Worm (Caenorhabditis elegans) whole organism, mixed stage, embryonic: ENCODE measurements around the gene D1046.2.
A peak's percentile ranks its signal among the peaks of the same experiment; 100 is the strongest.

ENCODE experiments used
- M03D4.4 ChIP-seq: sonication (generic microtip); optimal IDR thresholded peaks from 2 replicates; lab custom pipeline; 2017; ENCODE audit warnings: mild to moderate bottlenecking, missing genetic modification characterization, missing compliant biosample characterization
- bed-3 ChIP-seq: fragments of 200-800 bp; sonication (Bioruptor generic); optimal IDR thresholded peaks from 3 replicates; lab custom pipeline; 2018; ENCODE audit warnings: mild to moderate bottlenecking, missing genetic modification characterization, moderate library complexity, missing compliant biosample characterization
- blmp-1 ChIP-seq: fragments of 150-350 bp; optimal IDR thresholded peaks from 2 replicates; lab custom pipeline; 2014; ENCODE audit warnings: missing biosample characterization, missing genetic modification characterization
- ceh-39 ChIP-seq: fragments of 150-350 bp; optimal IDR thresholded peaks from 2 replicates; lab custom pipeline; 2014; ENCODE audit warnings: missing biosample characterization, missing genetic modification characterization
- ceh-43 ChIP-seq: fragments of 200-800 bp; sonication (Bioruptor generic); optimal IDR thresholded peaks from 2 replicates; lab custom pipeline; 2018; ENCODE audit warnings: mild to moderate bottlenecking, missing genetic modification characterization, moderate library complexity, missing compliant biosample characterization
- ceh-83 ChIP-seq: fragments of 200-800 bp; sonication (Bioruptor generic); optimal IDR thresholded peaks from 2 replicates; lab custom pipeline; 2018; ENCODE audit warnings: mild to moderate bottlenecking, missing genetic modification characterization, missing compliant biosample characterization
- ces-1 ChIP-seq: fragments of 150-350 bp; optimal IDR thresholded peaks from 2 replicates; lab custom pipeline; 2014; ENCODE audit warnings: missing biosample characterization, missing genetic modification reagents, missing genetic modification characterization
- cnd-1 ChIP-seq: fragments of 200-800 bp; sonication (Bioruptor generic); optimal IDR thresholded peaks from 2 replicates; lab custom pipeline; 2018; ENCODE audit warnings: mild to moderate bottlenecking, missing genetic modification characterization, missing compliant biosample characterization
- drap-1 ChIP-seq: fragments of 200-800 bp; sonication (Bioruptor generic); optimal IDR thresholded peaks from 3 replicates; lab custom pipeline; 2018; ENCODE audit warnings: mild to moderate bottlenecking, missing genetic modification characterization, missing compliant biosample characterization
- elt-3 ChIP-seq: fragments of 150-350 bp; optimal IDR thresholded peaks from 2 replicates; lab custom pipeline; 2014; ENCODE audit warnings: missing biosample characterization, missing genetic modification characterization
- ham-2 ChIP-seq: fragments of 200-800 bp; sonication (Bioruptor generic); optimal IDR thresholded peaks from 2 replicates; lab custom pipeline; 2018; ENCODE audit warnings: mild to moderate bottlenecking, missing genetic modification characterization, missing compliant biosample characterization
- hlh-1 ChIP-seq: fragments of 150-350 bp; optimal IDR thresholded peaks from 2 replicates; lab custom pipeline; 2014; ENCODE audit warnings: missing biosample characterization, missing genetic modification reagents, missing genetic modification characterization
- lin-32 ChIP-seq: fragments of 200-800 bp; sonication (Bioruptor generic); optimal IDR thresholded peaks from 2 replicates; lab custom pipeline; 2018; ENCODE audit warnings: mild to moderate bottlenecking, missing genetic modification characterization, missing compliant biosample characterization
- lsy-2 ChIP-seq: fragments of 150-350 bp; optimal IDR thresholded peaks from 2 replicates; lab custom pipeline; 2014; ENCODE audit warnings: missing biosample characterization, missing genetic modification characterization
- mep-1 ChIP-seq: fragments of 150-350 bp; optimal IDR thresholded peaks from 2 replicates; lab custom pipeline; 2017; ENCODE audit warnings: missing biosample characterization, missing genetic modification reagents, missing genetic modification characterization, inconsistent platforms
- mls-2 ChIP-seq: sonication (generic microtip); optimal IDR thresholded peaks from 2 replicates; lab custom pipeline; 2016; ENCODE audit warnings: mild to moderate bottlenecking, missing genetic modification characterization, moderate library complexity, missing compliant biosample characterization
- nhr-12 ChIP-seq: fragments of 150-350 bp; optimal IDR thresholded peaks from 2 replicates; lab custom pipeline; 2014; ENCODE audit warnings: missing biosample characterization, missing genetic modification characterization
- nhr-2 ChIP-seq: fragments of 150-350 bp; optimal IDR thresholded peaks from 2 replicates; lab custom pipeline; 2014; ENCODE audit warnings: missing biosample characterization, missing genetic modification characterization
- nhr-237 ChIP-seq: fragments of 150-350 bp; optimal IDR thresholded peaks from 2 replicates; lab custom pipeline; 2014; ENCODE audit warnings: missing biosample characterization, missing genetic modification characterization
- nhr-28 ChIP-seq: fragments of 150-350 bp; optimal IDR thresholded peaks from 2 replicates; lab custom pipeline; 2014; ENCODE audit warnings: missing biosample characterization, missing genetic modification characterization
- nhr-76 ChIP-seq: sonication (generic microtip); optimal IDR thresholded peaks from 2 replicates; lab custom pipeline; 2017; ENCODE audit warnings: missing biosample characterization, missing genetic modification characterization
- pha-4 ChIP-seq: fragments of 150-350 bp; optimal IDR thresholded peaks from 2 replicates; lab custom pipeline; 2018; ENCODE audit warnings: missing biosample characterization, missing genetic modification reagents, missing genetic modification characterization
- sem-2 ChIP-seq: fragments of 200-800 bp; sonication (Bioruptor generic); optimal IDR thresholded peaks from 2 replicates; lab custom pipeline; 2018; ENCODE audit warnings: mild to moderate bottlenecking, missing genetic modification characterization, missing compliant biosample characterization
- sptf-1 ChIP-seq: sonication (generic microtip); optimal IDR thresholded peaks from 2 replicates; lab custom pipeline; 2017; ENCODE audit warnings: mild to moderate bottlenecking, missing genetic modification characterization, moderate library complexity, missing compliant biosample characterization
- tbx-8 ChIP-seq: fragments of 200-800 bp; sonication (Bioruptor generic); optimal IDR thresholded peaks from 2 replicates; lab custom pipeline; 2018; ENCODE audit warnings: mild to moderate bottlenecking, missing genetic modification characterization, moderate library complexity, missing compliant biosample characterization
- unc-120 ChIP-seq: sonication (generic microtip); optimal IDR thresholded peaks from 2 replicates; lab custom pipeline; 2017; ENCODE audit warnings: missing genetic modification characterization, missing compliant biosample characterization; ENCODE audit not compliant: poor library complexity, severe bottlenecking
- unc-39 ChIP-seq: fragments of 150-350 bp; optimal IDR thresholded peaks from 2 replicates; lab custom pipeline; 2014; ENCODE audit warnings: missing biosample characterization, missing genetic modification characterization
- unc-62 ChIP-seq: fragments of 150-350 bp; optimal IDR thresholded peaks from 2 replicates; lab custom pipeline; 2014; ENCODE audit warnings: missing biosample characterization, missing genetic modification reagents, missing genetic modification characterization
- zip-8 ChIP-seq: fragments of 150-350 bp; optimal IDR thresholded peaks from 2 replicates; lab custom pipeline; 2014; ENCODE audit warnings: missing biosample characterization, missing genetic modification characterization
- ztf-11 ChIP-seq: fragments of 150-350 bp; optimal IDR thresholded peaks from 2 replicates; lab custom pipeline; 2014; ENCODE audit warnings: missing biosample characterization, missing genetic modification characterization

The D1046.2 gene

ce11 chrIV:8925990-8926389, at the start of gene D1046.2, which contains the start of gene cfim-2:
Gene D1046.2, minus strand, starts transcription at chrIV:8926067.
Gene cfim-2, plus strand, starts transcription at chrIV:8926324.
- TF ChIP-seq ceh-39 (peak; percentile 30), nhr-28 (tag; lab: Kevin White, UChicago) (no peak), mep-1 (no peak), lin-32 (no peak), ces-1 (GFP tag; lab: Kevin White, UChicago) (peak; percentile 53), unc-62 (GFP tag; lab: Kevin White, UChicago) (no peak), unc-120 (tag; lab: Kevin White, UChicago) (no peak), sem-2 (no peak), nhr-76 (no peak), bed-3 (GFP tag; lab: Kevin White, UChicago) (no peak), ceh-83 (no peak), drap-1 (GFP tag; lab: Kevin White, UChicago) (no peak), zip-8 (tag; lab: Kevin White, UChicago) (no peak), sptf-1 (tag; lab: Kevin White, UChicago) (no peak), nhr-237 (tag; lab: Kevin White, UChicago) (no peak), pha-4 (tag; lab: Kevin White, UChicago) (no peak), ham-2 (GFP tag; lab: Kevin White, UChicago) (no peak), nhr-2 (no peak), nhr-12 (tag; lab: Kevin White, UChicago) (no peak), tbx-8 (GFP tag; lab: Kevin White, UChicago) (no peak), lsy-2 (tag; lab: Kevin White, UChicago) (peak; percentile 12), hlh-1 (tag; lab: Kevin White, UChicago) (no peak), mls-2 (tag; lab: Kevin White, UChicago) (no peak)

ce11 chrIV:8975331-8975625, 49.4 kb upstream of the D1046.2 start, which contains the start of gene pdzd-8:
Gene pdzd-8, plus strand, starts transcription at chrIV:8975526.
- TF ChIP-seq ces-1 (GFP tag; lab: Kevin White, UChicago) (no peak), pha-4 (tag; lab: Kevin White, UChicago) (no peak), ceh-43 (GFP tag; lab: Kevin White, UChicago) (no peak), nhr-237 (tag; lab: Kevin White, UChicago) (no peak), sem-2 (no peak), lin-32 (no peak), lsy-2 (tag; lab: Kevin White, UChicago) (no peak), M03D4.4 (tag; lab: Kevin White, UChicago) (no peak), mls-2 (tag; lab: Kevin White, UChicago) (no peak), ceh-83 (no peak), sptf-1 (tag; lab: Kevin White, UChicago) (no peak), ceh-39 (no peak), blmp-1 (tag; lab: Kevin White, UChicago) (no peak), nhr-2 (no peak), nhr-28 (tag; lab: Kevin White, UChicago) (no peak), cnd-1 (tag; lab: Kevin White, UChicago) (no peak), unc-120 (tag; lab: Kevin White, UChicago) (no peak)

- TF ChIP-seq nhr-12 (tag; lab: Kevin White, UChicago) (no peak), sem-2 (no peak), lin-32 (no peak), elt-3 (no peak), bed-3 (GFP tag; lab: Kevin White, UChicago) (no peak), ztf-11 (tag; lab: Kevin White, UChicago) (no peak), hlh-1 (tag; lab: Kevin White, UChicago) (no peak), ham-2 (GFP tag; lab: Kevin White, UChicago) (no peak), unc-120 (tag; lab: Kevin White, UChicago) (no peak), unc-39 (tag; lab: Kevin White, UChicago) (no peak)
- TF ChIP-seq, all 35 proteins: peak for 0
Observed at ce11 chrIV:8974543-8975330, 48.9 kb upstream of the D1046.2 start.

ce11 chrIV:8973249-8973958, 47.5 kb upstream of the D1046.2 start, which contains the start of gene C53B4.3:
Gene C53B4.3, minus strand, starts transcription at chrIV:8973712.
- no peak for TF ChIP-seq unc-62 (GFP tag; lab: Kevin White, UChicago)
- TF ChIP-seq ces-1 (GFP tag; lab: Kevin White, UChicago) = peak; percentile 23
